Worm (Caenorhabditis elegans): Measurements from ENCODE around the gene F26F2.4.

DNA sequence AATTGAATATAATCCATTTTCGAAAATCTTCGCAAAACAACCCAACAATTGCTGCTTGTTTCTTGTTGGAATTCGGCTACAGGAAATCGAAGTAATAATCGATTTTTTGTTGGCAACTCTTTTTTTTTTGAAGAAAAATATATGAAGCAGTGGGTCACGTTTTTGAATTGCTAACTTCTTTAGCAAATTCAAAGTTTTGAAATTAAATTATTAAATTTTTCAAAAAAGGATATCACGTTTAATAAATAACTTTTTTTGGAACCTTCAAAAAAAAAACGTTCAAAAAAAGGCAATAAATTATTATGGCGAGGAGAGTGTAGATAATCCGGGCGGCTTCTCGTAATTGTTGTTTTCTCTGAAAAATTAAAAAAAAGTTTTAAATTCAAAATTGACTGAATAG is 32.9 kb upstream of the F26F2.4 start, which contains the start of gene Y38H6C.15:
- TF ChIP-seq nhr-77 (tag; optimal IDR thresholded peaks at IDR 0.05) = no peak
- TF ChIP-seq nhr-25 (tag; optimal IDR thresholded peaks at IDR 0.05) = no peak
- no peak for TF ChIP-seq ztf-4 (tag; optimal IDR thresholded peaks at IDR 0.05)
- TF ChIP-seq peb-1 (tag; optimal IDR thresholded peaks at IDR 0.05) = no peak
- no peak for TF ChIP-seq sma-9 (GFP tag; optimal IDR thresholded peaks at IDR 0.05)
- TF ChIP-seq sma-9 (tag; optimal IDR thresholded peaks at IDR 0.05) = no peak
- no peak for TF ChIP-seq nhr-6 (tag; optimal IDR thresholded peaks at IDR 0.05)
- no peak for TF ChIP-seq mdl-1 (tag; optimal IDR thresholded peaks at IDR 0.05)

Measured in whole organism, L2 larva.